Worm (Caenorhabditis elegans) whole organism, late embryonic: ENCODE data around the gene F59A6.2.

Source experiments
- C08G9.2 ChIP-seq: sonication (generic microtip); optimal IDR thresholded peaks from 2 replicates; lab custom pipeline; 2016; ENCODE audit warnings: mild to moderate bottlenecking, missing genetic modification characterization, moderate library complexity, missing compliant biosample characterization
- C38D4.7 ChIP-seq: fragments of 200-800 bp; sonication (Bioruptor generic); optimal IDR thresholded peaks from 2 replicates; lab custom pipeline; 2018; ENCODE audit warnings: mild to moderate bottlenecking, missing genetic modification characterization, moderate library complexity, missing compliant biosample characterization
- T23F11.4 ChIP-seq: fragments of 200-800 bp; sonication (Bioruptor generic); optimal IDR thresholded peaks from 2 replicates; lab custom pipeline; 2018; ENCODE audit warnings: mild to moderate bottlenecking, missing genetic modification characterization, missing compliant biosample characterization
- ama-1 ChIP-seq: fragments of 150-350 bp; optimal IDR thresholded peaks from 2 replicates; lab custom pipeline; 2014
- ceh-14 ChIP-seq: sonication (generic microtip); optimal IDR thresholded peaks from 2 replicates; lab custom pipeline; 2016; ENCODE audit warnings: missing genotype, missing genetic modification characterization, missing compliant biosample characterization
- ceh-18 ChIP-seq: sonication (generic microtip); optimal IDR thresholded peaks from 2 replicates; lab custom pipeline; 2016; ENCODE audit warnings: missing genetic modification characterization, missing compliant biosample characterization
- ceh-19 ChIP-seq: fragments of 200-800 bp; sonication (Bioruptor generic); optimal IDR thresholded peaks from 2 replicates; lab custom pipeline; 2018; ENCODE audit warnings: mild to moderate bottlenecking, missing genetic modification characterization, missing compliant biosample characterization
- ceh-30 ChIP-seq: fragments of 150-350 bp; optimal IDR thresholded peaks from 2 replicates; lab custom pipeline; 2014; ENCODE audit warnings: missing biosample characterization, missing genetic modification characterization
- ceh-34 ChIP-seq: sonication (generic microtip); optimal IDR thresholded peaks from 2 replicates; lab custom pipeline; 2016; ENCODE audit warnings: mild to moderate bottlenecking, missing genetic modification characterization, missing compliant biosample characterization
- ceh-45 ChIP-seq: fragments of 200-800 bp; sonication (Bioruptor generic); IDR thresholded peaks from 2 replicates; pipeline ENCODE4 v1.3.6; 2022; ENCODE audit warnings: missing genetic modification reagents, missing genetic modification characterization, missing compliant biosample characterization
- ceh-48 ChIP-seq: sonication (generic microtip); optimal IDR thresholded peaks from 2 replicates; lab custom pipeline; 2016; ENCODE audit warnings: missing genetic modification characterization, inconsistent platforms, missing compliant biosample characterization
- ceh-6 ChIP-seq: fragments of 200-800 bp; sonication (Bioruptor generic); optimal IDR thresholded peaks from 2 replicates; lab custom pipeline; 2018; ENCODE audit warnings: mild to moderate bottlenecking, missing genetic modification characterization, missing compliant biosample characterization
- ceh-9 ChIP-seq: sonication (generic microtip); optimal IDR thresholded peaks from 2 replicates; lab custom pipeline; 2016; ENCODE audit warnings: mild to moderate bottlenecking, missing genetic modification characterization, inconsistent platforms, missing compliant biosample characterization
- dmd-4 ChIP-seq: sonication (generic microtip); optimal IDR thresholded peaks from 2 replicates; lab custom pipeline; 2016; ENCODE audit warnings: borderline replicate concordance, missing genetic modification characterization, missing compliant biosample characterization
- dve-1 ChIP-seq: sonication (generic microtip); optimal IDR thresholded peaks from 2 replicates; lab custom pipeline; 2017; ENCODE audit warnings: antibody characterized with exemption, mild to moderate bottlenecking, missing genetic modification characterization, missing compliant biosample characterization
- elt-2 ChIP-seq: sonication (generic microtip); optimal IDR thresholded peaks from 2 replicates; lab custom pipeline; 2016; ENCODE audit warnings: missing genetic modification reagents, missing genetic modification characterization, missing compliant biosample characterization
- eyg-1 ChIP-seq: sonication (generic microtip); optimal IDR thresholded peaks from 2 replicates; lab custom pipeline; 2016; ENCODE audit warnings: missing genotype, missing genetic modification characterization, missing compliant biosample characterization
- fax-1 ChIP-seq: sonication (generic microtip); optimal IDR thresholded peaks from 2 replicates; lab custom pipeline; 2016; ENCODE audit warnings: missing genotype, missing genetic modification characterization, missing compliant biosample characterization
- fkh-10 ChIP-seq: fragments of 150-350 bp; optimal IDR thresholded peaks from 2 replicates; lab custom pipeline; 2014; ENCODE audit warnings: missing biosample characterization, missing genetic modification reagents, missing genetic modification characterization
- fkh-6 ChIP-seq: sonication (generic microtip); optimal IDR thresholded peaks from 2 replicates; lab custom pipeline; 2016; ENCODE audit warnings: missing genetic modification characterization, missing compliant biosample characterization
- hlh-15 ChIP-seq: sonication (generic microtip); optimal IDR thresholded peaks from 2 replicates; lab custom pipeline; 2016; ENCODE audit warnings: missing genetic modification characterization, missing compliant biosample characterization
- hlh-30 ChIP-seq: sonication (generic microtip); optimal IDR thresholded peaks from 2 replicates; lab custom pipeline; 2017; ENCODE audit warnings: antibody characterized with exemption, missing genetic modification characterization, missing compliant biosample characterization; ENCODE audit not compliant: insufficient read depth
- hlh-8 ChIP-seq: sonication (generic microtip); optimal IDR thresholded peaks from 2 replicates; lab custom pipeline; 2016; ENCODE audit warnings: missing genotype, missing genetic modification characterization, missing compliant biosample characterization
- lim-6 ChIP-seq: sonication (generic microtip); optimal IDR thresholded peaks from 2 replicates; lab custom pipeline; 2016; ENCODE audit warnings: missing genetic modification characterization, missing compliant biosample characterization
- mec-3 ChIP-seq: sonication (generic microtip); optimal IDR thresholded peaks from 2 replicates; lab custom pipeline; 2016; ENCODE audit warnings: borderline replicate concordance, missing genetic modification characterization, missing compliant biosample characterization
- nfya-1 ChIP-seq: sonication (generic microtip); optimal IDR thresholded peaks from 2 replicates; lab custom pipeline; 2017; ENCODE audit warnings: missing genetic modification characterization, mild to moderate bottlenecking, missing compliant biosample characterization, antibody characterized with exemption, moderate library complexity
- nhr-11 ChIP-seq: fragments of 150-350 bp; optimal IDR thresholded peaks from 2 replicates; lab custom pipeline; 2014; ENCODE audit warnings: missing biosample characterization, missing genetic modification characterization
- npax-4 ChIP-seq: sonication (generic microtip); optimal IDR thresholded peaks from 2 replicates; lab custom pipeline; 2016; ENCODE audit warnings: missing genetic modification characterization, missing compliant biosample characterization
- odd-2 ChIP-seq: sonication (generic microtip); optimal IDR thresholded peaks from 2 replicates; lab custom pipeline; 2017; ENCODE audit warnings: antibody characterized with exemption, mild to moderate bottlenecking, missing genetic modification characterization, missing compliant biosample characterization
- pat-9 ChIP-seq: fragments of 200-800 bp; sonication (Bioruptor generic); optimal IDR thresholded peaks from 2 replicates; lab custom pipeline; 2018; ENCODE audit warnings: mild to moderate bottlenecking, missing genetic modification characterization, moderate library complexity, missing compliant biosample characterization
- pax-1 ChIP-seq: fragments of 150-350 bp; optimal IDR thresholded peaks from 2 replicates; lab custom pipeline; 2014; ENCODE audit warnings: missing biosample characterization, missing genetic modification characterization
- pha-2 ChIP-seq: sonication (generic microtip); optimal IDR thresholded peaks from 2 replicates; lab custom pipeline; 2017; ENCODE audit warnings: mild to moderate bottlenecking, missing genetic modification characterization, missing compliant biosample characterization
- pha-4 ChIP-seq: fragments of 150-350 bp; optimal IDR thresholded peaks from 2 replicates; lab custom pipeline; 2018; ENCODE audit warnings: missing biosample characterization, missing genetic modification reagents, missing genetic modification characterization
- pqm-1 ChIP-seq: sonication (generic microtip); optimal IDR thresholded peaks from 2 replicates; lab custom pipeline; 2016; ENCODE audit warnings: missing genetic modification characterization, missing compliant biosample characterization
- ref-2 ChIP-seq: sonication (generic microtip); optimal IDR thresholded peaks from 2 replicates; lab custom pipeline; 2016; ENCODE audit warnings: missing genetic modification characterization, missing compliant biosample characterization
- rnt-1 ChIP-seq: sonication (generic microtip); optimal IDR thresholded peaks from 2 replicates; lab custom pipeline; 2016; ENCODE audit warnings: missing genetic modification characterization, missing compliant biosample characterization
- sdc-2 ChIP-seq: sonication (generic microtip); optimal IDR thresholded peaks from 2 replicates; lab custom pipeline; 2016; ENCODE audit warnings: missing genotype, missing genetic modification characterization, missing compliant biosample characterization
- sox-2 ChIP-seq: fragments of 200-800 bp; sonication (Bioruptor generic); IDR thresholded peaks from 2 replicates; pipeline ENCODE4 v1.3.6; 2022; ENCODE audit warnings: missing genetic modification reagents, missing genetic modification characterization, missing compliant biosample characterization
- sox-4 ChIP-seq: sonication (generic microtip); optimal IDR thresholded peaks from 2 replicates; lab custom pipeline; 2017; ENCODE audit warnings: mild to moderate bottlenecking, missing genetic modification characterization, inconsistent platforms, missing compliant biosample characterization
- tbx-2 ChIP-seq: sonication (generic microtip); optimal IDR thresholded peaks from 2 replicates; lab custom pipeline; 2016; ENCODE audit warnings: missing genetic modification characterization, missing compliant biosample characterization
- ttx-3 ChIP-seq: sonication (generic microtip); optimal IDR thresholded peaks from 2 replicates; lab custom pipeline; 2016; ENCODE audit warnings: missing genetic modification reagents, missing genetic modification characterization, missing compliant biosample characterization
- unc-3 ChIP-seq, 2 experiments: fragments of 200-800 bp in 1 of 2; sonication (Bioruptor generic) in 1 of 2; sonication (generic microtip) in 1 of 2; conservative IDR thresholded peaks in 1 of 2; optimal IDR thresholded peaks in 1 of 2; 2 replicates each; pipeline versions ENCODE4 v1.3.6 to Lab custom; 2016 to 2022; ENCODE audit warnings: missing compliant biosample characterization in 2 of 2, missing genetic modification characterization in 2 of 2, missing genetic modification reagents in 1 of 2
- unc-42 ChIP-seq: sonication (generic microtip); optimal IDR thresholded peaks from 2 replicates; lab custom pipeline; 2016; ENCODE audit warnings: missing genotype, missing genetic modification characterization, missing compliant biosample characterization
- unc-55 ChIP-seq: sonication (generic microtip); optimal IDR thresholded peaks from 2 replicates; lab custom pipeline; 2017; ENCODE audit warnings: missing biosample characterization, missing genetic modification reagents, missing genetic modification characterization
- zip-5 ChIP-seq: sonication (generic microtip); optimal IDR thresholded peaks from 2 replicates; lab custom pipeline; 2016; ENCODE audit warnings: missing genetic modification characterization, missing compliant biosample characterization
- ztf-16 ChIP-seq: sonication (generic microtip); optimal IDR thresholded peaks from 2 replicates; lab custom pipeline; 2017; ENCODE audit warnings: missing genetic modification characterization, missing compliant biosample characterization

Gene F59A6.2

ce11 chrII:5022381-5022855 lies 7.9 kb downstream of the F59A6.2 start, which contains the start of the genes nsy-1 and F59A6.13:
nsy-1 (plus strand) TSS chrII:5022757.
F59A6.13 (plus strand) TSS chrII:5022805.
- TF ChIP-seq ceh-30 (tag; lab: Kevin White, UChicago) (no peak), rnt-1 (tag; lab: Kevin White, UChicago) (no peak), fkh-10 (GFP tag; lab: Kevin White, UChicago) (no peak), fkh-6 (tag; lab: Kevin White, UChicago) (no peak), hlh-15 (tag; lab: Kevin White, UChicago) (no peak), ceh-48 (no peak), ceh-9 (tag; lab: Kevin White, UChicago) (no peak), ceh-34 (tag; lab: Kevin White, UChicago) (no peak), sdc-2 (no peak)
- TF ChIP-seq, all 69 proteins: peak for 0

DNA sequence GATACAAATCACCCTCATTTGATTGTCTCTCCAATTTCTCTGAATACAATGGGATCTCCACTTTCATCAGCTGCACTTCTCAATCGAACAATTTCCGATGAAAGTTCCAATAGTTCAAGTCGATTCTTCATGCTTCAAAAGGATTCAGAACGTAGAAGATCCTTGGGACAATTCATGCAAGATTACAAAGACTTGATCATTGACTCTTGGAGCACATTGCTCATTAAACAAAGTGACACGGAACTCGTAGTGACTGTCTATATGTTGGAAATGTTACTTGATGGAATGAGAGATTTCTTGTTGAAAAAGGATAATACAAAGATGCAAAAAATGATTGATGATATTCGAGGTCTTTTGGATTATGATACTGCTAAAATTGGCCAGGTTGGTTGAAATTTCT lies 13.5 kb downstream of the F59A6.2 start:
- TF ChIP-seq pax-1 (tag; lab: Kevin White, UChicago): no peak
- no peak for TF ChIP-seq lim-6 (tag; lab: Kevin White, UChicago)
- TF ChIP-seq npax-4 (tag; lab: Kevin White, UChicago): no peak
- no peak for TF ChIP-seq sox-4
- TF ChIP-seq sdc-2: no peak
- TF ChIP-seq C08G9.2 (tag; lab: Kevin White, UChicago): no peak
- TF ChIP-seq C38D4.7: no peak
- no peak for TF ChIP-seq mec-3
- TF ChIP-seq pha-4: no peak
- no peak for TF ChIP-seq unc-55 (GFP tag; lab: Kevin White, UChicago)
- no peak for TF ChIP-seq dmd-4 (tag; lab: Kevin White, UChicago)
- no peak for TF ChIP-seq pha-2 (tag; lab: Kevin White, UChicago)
- no peak for TF ChIP-seq hlh-30 (tag; lab: Kevin White, UChicago)
- no peak for TF ChIP-seq T23F11.4

- no peak for TF ChIP-seq ceh-9 (tag; lab: Kevin White, UChicago)
- TF ChIP-seq dve-1 (tag; lab: Kevin White, UChicago): no peak
- no peak for TF ChIP-seq pat-9
- no peak for TF ChIP-seq fax-1
- no peak for TF ChIP-seq elt-2 (tag; lab: Kevin White, UChicago)
- no peak for TF ChIP-seq C38D4.7
- no peak for TF ChIP-seq ceh-18 (tag; lab: Kevin White, UChicago)
- no peak for TF ChIP-seq ceh-45 (GFP tag; lab: Robert Waterston, UW)
- TF ChIP-seq ref-2: no peak
- TF ChIP-seq hlh-8 (tag; lab: Kevin White, UChicago): no peak
- no peak for TF ChIP-seq eyg-1 (tag; lab: Kevin White, UChicago)
- no peak for TF ChIP-seq ceh-19 (GFP tag; lab: Kevin White, UChicago)
- no peak for TF ChIP-seq T23F11.4
- no peak for TF ChIP-seq ceh-48
- TF ChIP-seq odd-2 (tag; lab: Kevin White, UChicago): no peak
These were observed 17.1 kb downstream of the F59A6.2 start, which contains the start of gene wdr-83 for ce11 chrII:5031612-5032011. wdr-83 (minus strand) TSS chrII:5031712.

DNA sequence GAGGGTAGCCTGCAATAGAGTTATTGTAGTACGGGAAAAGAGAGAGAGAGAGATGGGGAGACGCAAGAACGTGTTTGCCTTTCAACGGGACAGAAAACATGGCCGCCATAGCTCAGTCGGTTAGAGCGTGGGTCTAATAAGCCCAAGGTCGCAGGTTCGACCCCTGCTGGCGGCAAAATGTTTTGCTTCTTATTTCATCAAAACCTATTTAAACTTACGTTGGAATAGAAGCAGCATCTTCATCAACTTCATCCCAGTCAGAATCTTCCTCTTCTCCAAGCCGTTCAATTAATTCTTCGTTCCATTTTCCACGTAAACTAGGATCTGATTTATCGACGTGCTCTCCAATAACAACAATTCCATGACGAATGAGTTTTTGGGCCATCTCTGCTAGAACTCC lies 18.2 kb downstream of the F59A6.2 start:
- peak; percentile 73 for TF ChIP-seq zip-5 (tag; lab: Kevin White, UChicago)
- TF ChIP-seq ceh-14 (tag; lab: Kevin White, UChicago): peak; percentile 77
- TF ChIP-seq pha-4: no peak
- TF ChIP-seq ama-1: no peak
- peak; percentile 54 for TF ChIP-seq sox-2 (GFP tag; lab: Robert Waterston, UW)
- TF ChIP-seq nhr-11 (tag; lab: Kevin White, UChicago): no peak
- peak; percentile 73 for TF ChIP-seq pqm-1 (tag; lab: Kevin White, UChicago)
- TF ChIP-seq unc-55 (GFP tag; lab: Kevin White, UChicago): no peak
- TF ChIP-seq ceh-19 (GFP tag; lab: Kevin White, UChicago): peak; percentile 83
- peak; percentile 86 for TF ChIP-seq unc-3 (GFP tag; conservative IDR thresholded peaks at IDR 0.05; lab: Robert Waterston, UW)
- TF ChIP-seq unc-3 (tag; optimal IDR thresholded peaks at IDR 0.05; lab: Kevin White, UChicago): peak; percentile 81
- TF ChIP-seq dmd-4 (tag; lab: Kevin White, UChicago): peak; percentile 55
- TF ChIP-seq hlh-15 (tag; lab: Kevin White, UChicago): peak; percentile 80
- TF ChIP-seq ttx-3: peak; percentile 81
- peak; percentile 90 for TF ChIP-seq ceh-6 (GFP tag; lab: Kevin White, UChicago)
- TF ChIP-seq unc-42 (tag; lab: Kevin White, UChicago): peak; percentile 78
- no peak for TF ChIP-seq fkh-10 (GFP tag; lab: Kevin White, UChicago)
- TF ChIP-seq pat-9: peak; percentile 88
- peak; percentile 91 for TF ChIP-seq ceh-34 (tag; lab: Kevin White, UChicago)
- TF ChIP-seq ztf-16 (tag; lab: Kevin White, UChicago): peak; percentile 86
- TF ChIP-seq elt-2 (tag; lab: Kevin White, UChicago): peak; percentile 100
- TF ChIP-seq tbx-2 (tag; lab: Kevin White, UChicago): peak; percentile 85
- peak; percentile 78 for TF ChIP-seq nfya-1 (tag; lab: Kevin White, UChicago)
